Worm (Caenorhabditis elegans): Measurements from ENCODE around the gene Y39B6A.43.

Y39B6A.43 gene

ce11 chrV:19001016-19001415 is 33.4 kb upstream of the Y39B6A.43 start, which contains the start of gene Y39B6A.34 (continued):
- peak in 1 of 2 experiments; percentile 9 for TF ChIP-seq daf-16 (GFP tag; optimal IDR thresholded peaks at IDR 0.05)
- no peak for TF ChIP-seq daf-16 (tag; optimal IDR thresholded peaks at IDR 0.05)
- TF ChIP-seq set-16 (GFP tag; IDR thresholded peaks at IDR 0.05): peak; percentile 37; the same call in 1 of the 2 replicates
- TF ChIP-seq mes-2 (tag; optimal IDR thresholded peaks at IDR 0.05; ENCODE audit: poor library complexity, severe bottlenecking): peak; percentile 48
- no peak for TF ChIP-seq dpl-1 (GFP tag; optimal IDR thresholded peaks at IDR 0.05)
- no peak for TF ChIP-seq nhr-111 (GFP tag; optimal IDR thresholded peaks at IDR 0.05)
- no peak for TF ChIP-seq snpc-1.2 (GFP tag; IDR thresholded peaks at IDR 0.05)
- no peak for TF ChIP-seq unc-130 (GFP tag; optimal IDR thresholded peaks at IDR 0.05)
- no peak for TF ChIP-seq nhr-76 (tag; optimal IDR thresholded peaks at IDR 0.05)
- no peak for TF ChIP-seq lin-1 (GFP tag; IDR thresholded peaks at IDR 0.05)
- TF ChIP-seq ama-1 (optimal IDR thresholded peaks at IDR 0.05): peak; percentile 17
- no peak for TF ChIP-seq hif-1 (tag; optimal IDR thresholded peaks at IDR 0.05)
- peak; percentile 33 for TF ChIP-seq rbr-2 (tag; optimal IDR thresholded peaks at IDR 0.05)
- TF ChIP-seq ceh-32 (tag; optimal IDR thresholded peaks at IDR 0.05; ENCODE audit: poor library complexity): no peak
- TF ChIP-seq fkh-10 (GFP tag; optimal IDR thresholded peaks at IDR 0.05): no peak
- peak; percentile 7 for TF ChIP-seq nhr-28 (tag; optimal IDR thresholded peaks at IDR 0.05)
- peak; percentile 30 for TF ChIP-seq nhr-77 (tag; optimal IDR thresholded peaks at IDR 0.05)
- no peak for TF ChIP-seq daf-8 (GFP tag; IDR thresholded peaks at IDR 0.05)
- TF ChIP-seq Y105C5A.15 (GFP tag; IDR thresholded peaks at IDR 0.05): no peak
- peak; percentile 2 for TF ChIP-seq dve-1 (tag; optimal IDR thresholded peaks at IDR 0.05; ENCODE audit: insufficient read depth)
- no peak for TF ChIP-seq unc-39 (tag; optimal IDR thresholded peaks at IDR 0.05)
- no peak for TF ChIP-seq mdl-1 (tag; optimal IDR thresholded peaks at IDR 0.05)
- no peak for TF ChIP-seq skn-1 (tag; optimal IDR thresholded peaks at IDR 0.05)
- no peak for TF ChIP-seq nhr-48 (tag; optimal IDR thresholded peaks at IDR 0.05)
- TF ChIP-seq snpc-4 (tag; optimal IDR thresholded peaks at IDR 0.05): no peak
- TF ChIP-seq attf-4 (tag; optimal IDR thresholded peaks at IDR 0.05): no peak
- no peak for TF ChIP-seq nhr-6 (tag; optimal IDR thresholded peaks at IDR 0.05)
- peak; percentile 27 for TF ChIP-seq F10B5.3 (tag; optimal IDR thresholded peaks at IDR 0.05)
- TF ChIP-seq lsy-2 (tag; optimal IDR thresholded peaks at IDR 0.05): peak in 1 of 2 experiments; percentile 28
- TF ChIP-seq hlh-30 (tag; optimal IDR thresholded peaks at IDR 0.05; ENCODE audit: insufficient read depth): no peak
- no peak for TF ChIP-seq saeg-2 (GFP tag; IDR thresholded peaks at IDR 0.05)
- TF ChIP-seq hmg-1.1 (GFP tag; IDR thresholded peaks at IDR 0.05): no peak
- no peak for TF ChIP-seq spr-3 (GFP tag; optimal IDR thresholded peaks at IDR 0.05)
- no peak for TF ChIP-seq F49E8.2 (tag; optimal IDR thresholded peaks at IDR 0.05; ENCODE audit: borderline replicate concordance)
- TF ChIP-seq egl-43 (GFP tag; IDR thresholded peaks at IDR 0.05): no peak
- TF ChIP-seq aha-1 (tag): peak; percentile 61
- no peak for TF ChIP-seq vab-7 (GFP tag; IDR thresholded peaks at IDR 0.05)
- TF ChIP-seq egl-27 (tag; optimal IDR thresholded peaks at IDR 0.05): no peak
- no peak for TF ChIP-seq mxl-3 (GFP tag; optimal IDR thresholded peaks at IDR 0.05)
- TF ChIP-seq dmd-9 (GFP tag; IDR thresholded peaks at IDR 0.05): no peak
- TF ChIP-seq arid-1 (GFP tag; conservative IDR thresholded peaks at IDR 0.05): no peak
- no peak for TF ChIP-seq jun-1 (tag; optimal IDR thresholded peaks at IDR 0.05)
- TF ChIP-seq Y48G9A.11 (GFP tag; IDR thresholded peaks at IDR 0.05): 0 out of 2 replicates have a peak, but pooled peaks have one; percentile 13
- no peak for TF ChIP-seq F37D6.2 (tag; optimal IDR thresholded peaks at IDR 0.05)
- TF ChIP-seq lin-13 (GFP tag; optimal IDR thresholded peaks at IDR 0.05): no peak
- TF ChIP-seq pha-4 (GFP tag; IDR thresholded peaks at IDR 0.05): peak; percentile 30; the same call in 1 of the 2 replicates
- no peak for TF ChIP-seq pha-4 (tag; optimal IDR thresholded peaks at IDR 0.05)
- no peak for TF ChIP-seq ceh-28 (tag; optimal IDR thresholded peaks at IDR 0.05)
- TF ChIP-seq mdt-29 (GFP tag; IDR thresholded peaks at IDR 0.05): no peak
- no peak for TF ChIP-seq ZK337.2 (GFP tag; IDR thresholded peaks at IDR 0.05)
- no peak for TF ChIP-seq T20F7.1 (GFP tag; optimal IDR thresholded peaks at IDR 0.05)
- TF ChIP-seq madf-9 (GFP tag; conservative IDR thresholded peaks at IDR 0.05): no peak

Measured in whole organism, L4 larva.